Fruit fly (Drosophila melanogaster) whole organism, prepupa: ENCODE measurements around the gene Nup98-96.

ENCODE experiments used
- CG10631 ChIP-seq: fragments of 200-800 bp; sonication (Bioruptor generic); optimal IDR thresholded peaks from 2 replicates; lab custom pipeline; 2016; ENCODE audit warnings: missing biosample characterization, missing genetic modification characterization
- CG10669 ChIP-seq: fragments of 200-800 bp; sonication (Bioruptor generic); optimal IDR thresholded peaks from 3 replicates; lab custom pipeline; 2018; ENCODE audit warnings: missing biosample characterization, mild to moderate bottlenecking, missing genetic modification characterization, moderate library complexity
- CG11902 ChIP-seq: fragments of 200-800 bp; sonication (Bioruptor generic); optimal IDR thresholded peaks from 3 replicates; lab custom pipeline; 2016; ENCODE audit warnings: missing biosample characterization, missing genetic modification characterization
- CG1621 ChIP-seq: fragments of 200-800 bp; sonication (Bioruptor generic); optimal IDR thresholded peaks from 3 replicates; lab custom pipeline; 2018; ENCODE audit warnings: missing biosample characterization, mild to moderate bottlenecking, missing genetic modification characterization
- CG16779 ChIP-seq: fragments of 200-800 bp; sonication (Bioruptor generic); optimal IDR thresholded peaks from 3 replicates; lab custom pipeline; 2017; ENCODE audit warnings: missing biosample characterization, mild to moderate bottlenecking, missing genetic modification characterization
- CG3032 ChIP-seq: fragments of 200-800 bp; optimal IDR thresholded peaks from 2 replicates; lab custom pipeline; 2019; ENCODE audit warnings: missing biosample characterization, mild to moderate bottlenecking, missing genetic modification characterization, moderate library complexity
- CG31627 ChIP-seq: fragments of 200-800 bp; sonication (Bioruptor generic); optimal IDR thresholded peaks from 3 replicates; lab custom pipeline; 2016; ENCODE audit warnings: missing biosample characterization, missing genetic modification characterization
- CG4318 ChIP-seq: fragments of 200-800 bp; sonication (Bioruptor generic); optimal IDR thresholded peaks from 3 replicates; lab custom pipeline; 2017; ENCODE audit warnings: missing biosample characterization, mild to moderate bottlenecking, missing genetic modification characterization
- CG6163 ChIP-seq: fragments of 200-800 bp; sonication (Bioruptor generic); IDR thresholded peaks from 3 replicates; pipeline ENCODE4 v1.3.6; 2022; ENCODE audit warnings: missing biosample characterization, missing genetic modification characterization
- CG6276 ChIP-seq: fragments of 200-800 bp; sonication (Bioruptor generic); optimal IDR thresholded peaks from 2 replicates; lab custom pipeline; 2017; ENCODE audit warnings: missing biosample characterization, mild to moderate bottlenecking, missing genetic modification characterization
- CG6792 ChIP-seq: fragments of 200-800 bp; sonication (Bioruptor generic); optimal IDR thresholded peaks from 3 replicates; lab custom pipeline; 2016; ENCODE audit warnings: missing biosample characterization, missing genetic modification characterization
- CG6808 ChIP-seq: fragments of 200-800 bp; sonication (Bioruptor generic); optimal IDR thresholded peaks from 3 replicates; lab custom pipeline; 2017; ENCODE audit warnings: missing biosample characterization, missing genetic modification characterization, mild to moderate bottlenecking, moderate library complexity, missing genetic modification reagents
- CG6854 ChIP-seq: fragments of 200-800 bp; sonication (Bioruptor generic); optimal IDR thresholded peaks from 2 replicates; lab custom pipeline; 2017; ENCODE audit warnings: missing biosample characterization, mild to moderate bottlenecking, missing genetic modification characterization
- CG8319 ChIP-seq: fragments of 200-800 bp; sonication (Bioruptor generic); optimal IDR thresholded peaks from 3 replicates; lab custom pipeline; 2016; ENCODE audit warnings: missing biosample characterization, missing genetic modification characterization
- Eip78C ChIP-seq: fragments of 200-800 bp; sonication (Bioruptor generic); peaks from one replicate; lab custom pipeline; 2016; ENCODE audit warnings: missing biosample characterization, missing genetic modification characterization
- Ets21C ChIP-seq: fragments of 200-800 bp; sonication (Bioruptor generic); optimal IDR thresholded peaks from 3 replicates; lab custom pipeline; 2016; ENCODE audit warnings: missing biosample characterization, missing genetic modification characterization
- Ets96B ChIP-seq: fragments of 200-800 bp; optimal IDR thresholded peaks from 2 replicates; lab custom pipeline; 2019; ENCODE audit warnings: missing biosample characterization, mild to moderate bottlenecking, missing genetic modification characterization, moderate library complexity
- Gug ChIP-seq: fragments of 200-800 bp; sonication (Bioruptor generic); IDR thresholded peaks from 2 replicates; pipeline ENCODE4 v1.3.6; 2022; ENCODE audit warnings: missing biosample characterization, missing genetic modification characterization
- Hr4 ChIP-seq: fragments of 200-800 bp; sonication (Bioruptor generic); optimal IDR thresholded peaks from 3 replicates; lab custom pipeline; 2016; ENCODE audit warnings: missing biosample characterization, missing genetic modification characterization
- Lpt ChIP-seq: fragments of 200-800 bp; sonication (Bioruptor generic); optimal IDR thresholded peaks from 3 replicates; lab custom pipeline; 2016; ENCODE audit warnings: missing biosample characterization, missing genetic modification characterization
- OdsH ChIP-seq: fragments of 200-800 bp; sonication (Bioruptor generic); optimal IDR thresholded peaks from 3 replicates; lab custom pipeline; 2016; ENCODE audit warnings: missing biosample characterization, missing genetic modification characterization
- Sox14 ChIP-seq: fragments of 200-800 bp; sonication (Bioruptor generic); optimal IDR thresholded peaks from 3 replicates; lab custom pipeline; 2016; ENCODE audit warnings: missing biosample characterization, missing genetic modification characterization
- achi ChIP-seq: fragments of 200-800 bp; sonication (Bioruptor generic); optimal IDR thresholded peaks from 3 replicates; lab custom pipeline; 2016; ENCODE audit warnings: missing biosample characterization, missing genetic modification characterization
- cyc ChIP-seq: fragments of 200-800 bp; sonication (Bioruptor generic); optimal IDR thresholded peaks from 3 replicates; lab custom pipeline; 2016; ENCODE audit warnings: missing biosample characterization, missing genetic modification characterization
- dac ChIP-seq: fragments of 200-800 bp; sonication (Bioruptor generic); optimal IDR thresholded peaks from 2 replicates; lab custom pipeline; 2017; ENCODE audit warnings: missing biosample characterization, mild to moderate bottlenecking, missing genetic modification characterization
- dsx ChIP-seq: fragments of 200-800 bp; optimal IDR thresholded peaks from 3 replicates; lab custom pipeline; 2019; ENCODE audit warnings: missing biosample characterization, mild to moderate bottlenecking, missing genetic modification characterization, moderate library complexity; ENCODE audit not compliant: poor library complexity, severe bottlenecking
- eg ChIP-seq: fragments of 200-800 bp; sonication (Bioruptor generic); IDR thresholded peaks from 3 replicates; pipeline ENCODE4 v1.3.6; 2022; ENCODE audit warnings: missing biosample characterization, missing genetic modification characterization
- esn ChIP-seq: fragments of 200-800 bp; sonication (Bioruptor generic); optimal IDR thresholded peaks from 2 replicates; lab custom pipeline; 2016; ENCODE audit warnings: missing biosample characterization, mild to moderate bottlenecking, missing genetic modification characterization, moderate library complexity
- fd85E ChIP-seq: fragments of 200-800 bp; sonication (Bioruptor generic); optimal IDR thresholded peaks from 3 replicates; lab custom pipeline; 2016; ENCODE audit warnings: missing biosample characterization, missing genetic modification characterization
- fkh ChIP-seq: fragments of 200-800 bp; sonication (Bioruptor generic); optimal IDR thresholded peaks from 3 replicates; lab custom pipeline; 2017; ENCODE audit warnings: missing biosample characterization, mild to moderate bottlenecking, missing genetic modification characterization, moderate library complexity
- lz ChIP-seq: fragments of 200-800 bp; sonication (Bioruptor generic); optimal IDR thresholded peaks from 3 replicates; lab custom pipeline; 2016; ENCODE audit warnings: missing biosample characterization, missing genetic modification characterization
- net ChIP-seq: fragments of 200-800 bp; sonication (Bioruptor generic); optimal IDR thresholded peaks from 3 replicates; lab custom pipeline; 2016; ENCODE audit warnings: missing biosample characterization, missing genetic modification characterization
- pdm3 ChIP-seq: fragments of 200-800 bp; sonication (Bioruptor generic); optimal IDR thresholded peaks from 3 replicates; lab custom pipeline; 2016; ENCODE audit warnings: missing biosample characterization, missing genetic modification characterization
- ss ChIP-seq, 2 experiments: fragments of 200-800 bp; sonication (Bioruptor generic); optimal IDR thresholded peaks; 2 replicates in 1 of 2; 3 replicates in 1 of 2; lab custom pipeline; 2017 to 2018; ENCODE audit warnings: mild to moderate bottlenecking in 2 of 2, missing biosample characterization in 2 of 2, missing genetic modification characterization in 2 of 2, moderate library complexity in 1 of 2
- svp ChIP-seq: fragments of 200-800 bp; sonication (Bioruptor generic); peaks from one replicate; lab custom pipeline; 2016; ENCODE audit warnings: missing biosample characterization, missing genetic modification characterization
- topi ChIP-seq: fragments of 200-800 bp; sonication (Bioruptor generic); optimal IDR thresholded peaks from 3 replicates; lab custom pipeline; 2016; ENCODE audit warnings: missing biosample characterization, missing genetic modification characterization
- vri ChIP-seq: fragments of 200-800 bp; sonication (Bioruptor generic); optimal IDR thresholded peaks from 3 replicates; lab custom pipeline; 2016; ENCODE audit warnings: missing biosample characterization, mild to moderate bottlenecking, missing genetic modification characterization

Gene Nup98-96

dm6 chr3R:23757912-23758607 lies 23.4 kb downstream of the Nup98-96 start, which contains the start of the genes PTPMT1 and Hrd3 (continued):
- peak; percentile 98 to 99 for TF ChIP-seq ss (GFP tag; optimal IDR thresholded peaks at IDR 0.05; lab: Kevin White, UChicago)
- TF ChIP-seq svp, result peak; percentile 99
- peak; percentile 96 for TF ChIP-seq Gug (GFP tag; lab: Robert Waterston, UW)
- peak; percentile 98 for TF ChIP-seq CG6808 (GFP tag; lab: Kevin White, UChicago)
- TF ChIP-seq CG3032 (tag; lab: Kevin White, UChicago), result peak; percentile 99
- TF ChIP-seq CG11902 (GFP tag; lab: Kevin White, UChicago), result peak; percentile 98
- peak; percentile 95 for TF ChIP-seq fd85E
- TF ChIP-seq eg (GFP tag; lab: Robert Waterston, UW), result peak; percentile 94
- TF ChIP-seq CG16779 (tag; lab: Kevin White, UChicago), result peak; percentile 97

dm6 chr3R:23752728-23753127 lies 28.7 kb downstream of the Nup98-96 start, which contains the start of the genes RanBP3 and Rpt5:
Gene RanBP3, minus strand, starts transcription at chr3R:23752834.
Gene Rpt5, plus strand, starts transcription at chr3R:23752876.
- TF ChIP-seq cyc (GFP tag; lab: Kevin White, UChicago) (peak; percentile 65), esn (peak; percentile 77), CG6854 (GFP tag; lab: Kevin White, UChicago) (peak; percentile 50), CG10669 (GFP tag; lab: Kevin White, UChicago) (no peak), fkh (GFP tag; lab: Kevin White, UChicago) (no peak), svp (no peak), achi (GFP tag; lab: Kevin White, UChicago) (no peak), pdm3 (GFP tag; lab: Kevin White, UChicago) (no peak), CG6792 (GFP tag; lab: Kevin White, UChicago) (no peak), CG6163 (GFP tag; lab: Robert Waterston, UW) (peak; percentile 16; the same call in 1 of the 3 replicates), CG31627 (peak; percentile 66), CG1621 (tag; lab: Kevin White, UChicago) (peak; percentile 18), Sox14 (peak; percentile 78), lz (GFP tag; lab: Kevin White, UChicago) (peak; percentile 62), CG3032 (tag; lab: Kevin White, UChicago) (peak; percentile 12), topi (peak; percentile 69), eg (GFP tag; lab: Robert Waterston, UW) (peak; percentile 35; the same call in 1 of the 3 replicates)

- TF ChIP-seq CG6276 (GFP tag; lab: Kevin White, UChicago) (no peak), fkh (GFP tag; lab: Kevin White, UChicago) (peak; percentile 74)
- TF ChIP-seq, all 60 proteins: peak for 1
Measured at dm6 chr3R:23747446-23747845, 34.0 kb downstream of the Nup98-96 start.

dm6 chr3R:23740968-23741367 lies 40.5 kb downstream of the Nup98-96 start:
- TF ChIP-seq CG6808 (GFP tag; lab: Kevin White, UChicago) (no peak), vri (GFP tag; lab: Kevin White, UChicago) (no peak), Ets21C (GFP tag; lab: Kevin White, UChicago) (no peak), Ets96B (no peak), esn (no peak), Lpt (GFP tag; lab: Kevin White, UChicago) (no peak), Hr4 (GFP tag; lab: Kevin White, UChicago) (no peak), CG10669 (GFP tag; lab: Kevin White, UChicago) (no peak), dsx (GFP tag; lab: Kevin White, UChicago) (no peak), Eip78C (GFP tag; lab: Kevin White, UChicago) (no peak), OdsH (GFP tag; lab: Kevin White, UChicago) (no peak), net (GFP tag; lab: Kevin White, UChicago) (no peak), CG8319 (GFP tag; lab: Kevin White, UChicago) (no peak), dac (GFP tag; lab: Kevin White, UChicago) (no peak), svp (no peak), CG4318 (no peak), CG10631 (no peak), eg (GFP tag; lab: Robert Waterston, UW) (no peak), fkh (GFP tag; lab: Kevin White, UChicago) (no peak), CG3032 (tag; lab: Kevin White, UChicago) (no peak)
